Fruit fly (Drosophila melanogaster) Kc167 (cell line): ENCODE measurements around the gene Unc-115a.

Source experiments
- Myc ChIP-seq: fragments of >200 bp; optimal IDR thresholded peaks from 2 replicates; lab custom pipeline; 2017; ENCODE audit warnings: missing external identifiers
- h ChIP-seq: fragments of >200 bp; optimal IDR thresholded peaks from 3 replicates; lab custom pipeline; 2018; ENCODE audit warnings: missing external identifiers
- insv ChIP-seq: fragments of >200 bp; optimal IDR thresholded peaks from 3 replicates; lab custom pipeline; 2018; ENCODE audit warnings: missing external identifiers
- psq ChIP-seq: fragments of >200 bp; optimal IDR thresholded peaks from 2 replicates; lab custom pipeline; 2017; ENCODE audit warnings: missing external identifiers
- ttk ChIP-seq: sonication (Bioruptor generic); optimal IDR thresholded peaks from 2 replicates; lab custom pipeline; 2017; ENCODE audit warnings: missing external identifiers

DNA sequence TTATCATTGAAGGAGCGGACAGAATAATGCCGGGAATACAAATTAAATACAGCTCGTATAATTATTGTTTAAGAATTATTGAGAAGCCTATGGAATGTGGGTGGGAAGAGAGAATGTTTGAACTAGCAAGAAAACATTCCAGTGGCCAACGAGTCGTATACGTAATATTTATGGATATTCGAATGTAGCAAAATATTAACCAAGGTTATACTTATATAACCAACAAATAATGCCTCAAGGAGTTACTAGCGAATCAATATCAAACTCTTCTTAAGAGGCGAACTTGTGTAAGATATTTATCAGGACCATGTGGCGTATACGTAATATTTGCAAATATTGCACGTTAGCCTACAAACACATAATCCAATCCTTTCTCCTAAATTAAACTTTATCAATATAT, 39.8 kb downstream of the Unc-115a start:
- no peak for TF ChIP-seq psq
- no peak for TF ChIP-seq ttk (lab: Kevin White, UChicago)
- TF ChIP-seq h (lab: Kevin White, UChicago) = no peak
- TF ChIP-seq Myc (lab: Kevin White, UChicago) = no peak
- TF ChIP-seq insv (lab: Kevin White, UChicago) = no peak
